Fruit fly (Drosophila melanogaster): ENCODE data around the gene Bin1.

DNA sequence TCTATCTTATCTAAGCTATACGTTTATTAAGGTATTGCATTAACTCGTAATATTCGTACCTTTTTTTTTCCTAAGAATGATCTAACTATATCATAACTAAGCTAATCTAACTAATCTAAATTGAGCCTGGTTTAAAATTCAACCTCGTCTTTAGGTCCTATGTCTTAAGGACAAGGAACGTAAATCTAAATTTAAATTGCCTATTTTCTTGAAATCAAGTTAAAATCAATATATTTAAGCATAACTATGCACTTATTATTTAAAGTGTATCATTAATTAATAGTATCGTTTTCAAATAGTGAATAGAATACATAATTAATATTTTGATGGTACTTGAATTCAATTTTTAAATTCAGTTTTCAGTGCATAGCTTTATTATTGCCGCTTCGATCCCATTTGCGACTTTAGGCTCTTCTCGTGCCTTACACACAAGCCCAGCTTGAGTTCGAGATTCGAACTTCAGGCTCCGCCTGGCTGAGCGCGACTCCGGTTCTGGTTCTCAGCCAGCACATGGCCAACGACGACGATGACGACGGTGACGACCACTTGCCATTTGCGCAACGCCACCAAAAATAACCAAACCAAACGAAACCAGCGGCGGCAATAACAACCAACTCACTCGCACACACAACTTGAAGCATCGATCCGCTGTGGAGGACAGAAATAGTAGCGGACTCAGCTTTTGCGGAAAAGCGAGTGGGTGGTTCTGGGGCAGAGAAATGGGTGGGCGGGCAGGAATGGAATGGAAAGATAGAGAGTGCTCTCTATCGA is 21.6 kb upstream of the Bin1 start:
- TF ChIP-seq ken (GFP tag; IDR thresholded peaks at IDR 0.05) (0 out of 3 replicates have a peak, but pooled peaks have one; percentile 30), Pdp1 (GFP tag; optimal IDR thresholded peaks at IDR 0.05) (peak in 1 of 2 experiments; percentile 18), nom (GFP tag; optimal IDR thresholded peaks at IDR 0.05) (peak; percentile 42), Doc2 (GFP tag; IDR thresholded peaks at IDR 0.05) (no peak), Opbp (GFP tag; IDR thresholded peaks at IDR 0.05; ENCODE audit: partially characterized antibody) (no peak), Ets65A (GFP tag) (no peak), h (optimal IDR thresholded peaks at IDR 0.05) (no peak), tgo (GFP tag; IDR thresholded peaks at IDR 0.05) (no peak; the same call in 2 of the 3 replicates)
